Fruit fly (Drosophila melanogaster) whole organism, prepupa: Measurements from ENCODE around the gene cac.
A peak's percentile ranks its signal among the peaks of the same experiment; 100 is the strongest.

ENCODE experiments used
- CG10669 ChIP-seq: fragments of 200-800 bp; sonication (Bioruptor generic); optimal IDR thresholded peaks from 3 replicates; lab custom pipeline; 2018; ENCODE audit warnings: missing biosample characterization, mild to moderate bottlenecking, missing genetic modification characterization, moderate library complexity
- CG11294 ChIP-seq: fragments of 200-800 bp; sonication (Bioruptor generic); IDR thresholded peaks from 2 replicates; pipeline ENCODE4 v1.3.6; 2022; ENCODE audit warnings: missing biosample characterization, missing genetic modification characterization
- CG11762 ChIP-seq: fragments of 200-800 bp; sonication (Bioruptor generic); optimal IDR thresholded peaks from 3 replicates; lab custom pipeline; 2016; ENCODE audit warnings: missing biosample characterization, missing genetic modification characterization; ENCODE audit not compliant: insufficient read depth
- CG1621 ChIP-seq: fragments of 200-800 bp; sonication (Bioruptor generic); optimal IDR thresholded peaks from 3 replicates; lab custom pipeline; 2018; ENCODE audit warnings: missing biosample characterization, mild to moderate bottlenecking, missing genetic modification characterization
- CG3032 ChIP-seq: fragments of 200-800 bp; optimal IDR thresholded peaks from 2 replicates; lab custom pipeline; 2019; ENCODE audit warnings: missing biosample characterization, mild to moderate bottlenecking, missing genetic modification characterization, moderate library complexity
- CG31627 ChIP-seq: fragments of 200-800 bp; sonication (Bioruptor generic); optimal IDR thresholded peaks from 3 replicates; lab custom pipeline; 2016; ENCODE audit warnings: missing biosample characterization, missing genetic modification characterization
- CG3919 ChIP-seq: fragments of 200-800 bp; sonication (Bioruptor generic); optimal IDR thresholded peaks from 3 replicates; lab custom pipeline; 2016; ENCODE audit warnings: missing biosample characterization, missing genetic modification characterization
- CG4318 ChIP-seq: fragments of 200-800 bp; sonication (Bioruptor generic); optimal IDR thresholded peaks from 3 replicates; lab custom pipeline; 2017; ENCODE audit warnings: missing biosample characterization, mild to moderate bottlenecking, missing genetic modification characterization
- CG6163 ChIP-seq: fragments of 200-800 bp; sonication (Bioruptor generic); IDR thresholded peaks from 3 replicates; pipeline ENCODE4 v1.3.6; 2022; ENCODE audit warnings: missing biosample characterization, missing genetic modification characterization
- CG6808 ChIP-seq: fragments of 200-800 bp; sonication (Bioruptor generic); optimal IDR thresholded peaks from 3 replicates; lab custom pipeline; 2017; ENCODE audit warnings: missing biosample characterization, missing genetic modification characterization, mild to moderate bottlenecking, moderate library complexity, missing genetic modification reagents
- CG7368 ChIP-seq: fragments of 200-800 bp; sonication (Bioruptor generic); optimal IDR thresholded peaks from 3 replicates; lab custom pipeline; 2016; ENCODE audit warnings: missing biosample characterization, missing genetic modification characterization
- CG8119 ChIP-seq: fragments of 200-800 bp; sonication (Bioruptor generic); IDR thresholded peaks from 3 replicates; pipeline ENCODE4 v1.3.6; 2022; ENCODE audit warnings: missing biosample characterization, missing genetic modification characterization
- CG8319 ChIP-seq: fragments of 200-800 bp; sonication (Bioruptor generic); optimal IDR thresholded peaks from 3 replicates; lab custom pipeline; 2016; ENCODE audit warnings: missing biosample characterization, missing genetic modification characterization
- CG9139 ChIP-seq: fragments of 200-800 bp; sonication (Bioruptor generic); optimal IDR thresholded peaks from 3 replicates; lab custom pipeline; 2017; ENCODE audit warnings: missing biosample characterization, mild to moderate bottlenecking, missing genetic modification characterization
- Eip75B ChIP-seq: fragments of 200-800 bp; sonication (Bioruptor generic); optimal IDR thresholded peaks from 3 replicates; lab custom pipeline; 2016; ENCODE audit warnings: missing biosample characterization, missing genetic modification characterization
- Eip78C ChIP-seq: fragments of 200-800 bp; sonication (Bioruptor generic); peaks from one replicate; lab custom pipeline; 2016; ENCODE audit warnings: missing biosample characterization, missing genetic modification characterization
- Ets21C ChIP-seq: fragments of 200-800 bp; sonication (Bioruptor generic); optimal IDR thresholded peaks from 3 replicates; lab custom pipeline; 2016; ENCODE audit warnings: missing biosample characterization, missing genetic modification characterization
- Hr38 ChIP-seq: sonication (Bioruptor generic); optimal IDR thresholded peaks from 2 replicates; lab custom pipeline; 2016; ENCODE audit warnings: missing biosample characterization, missing genetic modification characterization
- Hr39 ChIP-seq: fragments of 200-800 bp; sonication (Bioruptor generic); optimal IDR thresholded peaks from 2 replicates; lab custom pipeline; 2016; ENCODE audit warnings: missing biosample characterization, missing genetic modification characterization
- Lpt ChIP-seq: fragments of 200-800 bp; sonication (Bioruptor generic); optimal IDR thresholded peaks from 3 replicates; lab custom pipeline; 2016; ENCODE audit warnings: missing biosample characterization, missing genetic modification characterization
- Sox14 ChIP-seq: fragments of 200-800 bp; sonication (Bioruptor generic); optimal IDR thresholded peaks from 3 replicates; lab custom pipeline; 2016; ENCODE audit warnings: missing biosample characterization, missing genetic modification characterization
- cyc ChIP-seq: fragments of 200-800 bp; sonication (Bioruptor generic); optimal IDR thresholded peaks from 3 replicates; lab custom pipeline; 2016; ENCODE audit warnings: missing biosample characterization, missing genetic modification characterization
- dac ChIP-seq: fragments of 200-800 bp; sonication (Bioruptor generic); optimal IDR thresholded peaks from 2 replicates; lab custom pipeline; 2017; ENCODE audit warnings: missing biosample characterization, mild to moderate bottlenecking, missing genetic modification characterization
- dsx ChIP-seq: fragments of 200-800 bp; optimal IDR thresholded peaks from 3 replicates; lab custom pipeline; 2019; ENCODE audit warnings: missing biosample characterization, mild to moderate bottlenecking, missing genetic modification characterization, moderate library complexity; ENCODE audit not compliant: poor library complexity, severe bottlenecking
- esn ChIP-seq: fragments of 200-800 bp; sonication (Bioruptor generic); optimal IDR thresholded peaks from 2 replicates; lab custom pipeline; 2016; ENCODE audit warnings: missing biosample characterization, mild to moderate bottlenecking, missing genetic modification characterization, moderate library complexity
- fd85E ChIP-seq: fragments of 200-800 bp; sonication (Bioruptor generic); optimal IDR thresholded peaks from 3 replicates; lab custom pipeline; 2016; ENCODE audit warnings: missing biosample characterization, missing genetic modification characterization
- fkh ChIP-seq: fragments of 200-800 bp; sonication (Bioruptor generic); optimal IDR thresholded peaks from 3 replicates; lab custom pipeline; 2017; ENCODE audit warnings: missing biosample characterization, mild to moderate bottlenecking, missing genetic modification characterization, moderate library complexity
- net ChIP-seq: fragments of 200-800 bp; sonication (Bioruptor generic); optimal IDR thresholded peaks from 3 replicates; lab custom pipeline; 2016; ENCODE audit warnings: missing biosample characterization, missing genetic modification characterization
- salr ChIP-seq, 2 experiments: fragments of 200-800 bp; sonication (Bioruptor generic); optimal IDR thresholded peaks; 3 replicates each; lab custom pipeline; 2016 to 2018; ENCODE audit warnings: missing biosample characterization in 2 of 2, missing genetic modification characterization in 2 of 2, mild to moderate bottlenecking in 1 of 2
- spab ChIP-seq: fragments of 200-800 bp; sonication (Bioruptor generic); optimal IDR thresholded peaks from 2 replicates; lab custom pipeline; 2017; ENCODE audit warnings: missing biosample characterization, mild to moderate bottlenecking, missing genetic modification characterization, missing genetic modification reagents
- svp ChIP-seq: fragments of 200-800 bp; sonication (Bioruptor generic); peaks from one replicate; lab custom pipeline; 2016; ENCODE audit warnings: missing biosample characterization, missing genetic modification characterization

cac gene

DNA sequence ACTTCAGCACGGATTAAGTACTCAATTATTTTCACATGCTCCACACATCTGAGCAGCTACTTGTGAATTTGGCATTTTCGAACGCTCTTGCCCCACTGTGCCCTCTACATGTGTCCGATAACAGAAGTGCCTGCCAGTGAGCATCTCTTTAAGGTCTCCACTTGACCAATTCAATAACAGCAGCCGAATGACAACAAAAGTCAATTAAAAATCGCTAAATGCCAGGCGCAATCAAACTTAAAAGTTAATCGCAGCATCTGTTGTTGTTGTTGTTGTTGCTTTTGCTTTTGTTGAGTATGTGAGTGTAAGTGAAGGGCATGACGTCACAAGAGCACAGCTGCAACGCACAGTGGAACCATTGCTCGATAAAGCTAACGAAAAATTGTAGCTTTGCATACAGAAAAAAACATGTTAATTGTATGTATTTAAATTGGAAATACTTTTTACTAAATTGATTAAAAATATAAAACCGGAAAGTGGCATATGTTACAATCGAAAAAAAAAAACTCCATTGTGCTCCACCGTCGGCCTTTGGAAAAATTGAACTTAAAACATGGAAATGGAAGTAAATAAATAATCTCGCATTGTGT lies 30.0 kb upstream of the cac start (continued):
- TF ChIP-seq CG11762 (GFP tag; lab: Kevin White, UChicago): peak; percentile 1
- TF ChIP-seq Eip78C (GFP tag; lab: Kevin White, UChicago): peak; percentile 89
- no peak for TF ChIP-seq dac (GFP tag; lab: Kevin White, UChicago)
- peak; percentile 69 for TF ChIP-seq cyc (GFP tag; lab: Kevin White, UChicago)
- peak; percentile 44; the same call in 1 of the 3 replicates for TF ChIP-seq CG8119 (GFP tag; lab: Robert Waterston, UW)
- peak; percentile 91 for TF ChIP-seq svp (GFP tag; lab: Kevin White, UChicago)
- TF ChIP-seq Sox14 (GFP tag; lab: Kevin White, UChicago): peak; percentile 68
- TF ChIP-seq CG10669 (GFP tag; lab: Kevin White, UChicago): peak; percentile 61
- TF ChIP-seq CG6808: peak; percentile 54

DNA sequence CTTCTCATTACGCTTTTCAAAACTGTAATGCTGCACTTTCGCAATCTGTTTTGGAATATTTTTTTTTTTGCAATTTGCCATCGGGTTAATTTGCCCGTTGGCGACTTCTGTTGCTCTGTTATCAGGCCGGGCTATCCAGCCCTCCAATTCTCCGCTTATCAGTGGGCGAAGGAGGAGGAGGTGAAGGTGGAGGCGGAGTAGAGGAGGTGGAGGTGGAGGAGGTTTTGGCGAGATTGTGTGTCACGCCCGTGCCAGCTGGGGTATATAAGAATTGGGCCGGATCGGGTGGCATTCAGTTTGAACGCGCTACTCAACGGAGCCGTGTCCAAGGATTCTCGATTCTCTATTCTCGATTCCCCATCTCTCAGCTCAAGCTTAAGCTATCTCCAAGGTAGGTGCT lies 29.2 kb upstream of the cac start:
- TF ChIP-seq svp (GFP tag; lab: Kevin White, UChicago): peak; percentile 98
- no peak for TF ChIP-seq net (GFP tag; lab: Kevin White, UChicago)

DNA sequence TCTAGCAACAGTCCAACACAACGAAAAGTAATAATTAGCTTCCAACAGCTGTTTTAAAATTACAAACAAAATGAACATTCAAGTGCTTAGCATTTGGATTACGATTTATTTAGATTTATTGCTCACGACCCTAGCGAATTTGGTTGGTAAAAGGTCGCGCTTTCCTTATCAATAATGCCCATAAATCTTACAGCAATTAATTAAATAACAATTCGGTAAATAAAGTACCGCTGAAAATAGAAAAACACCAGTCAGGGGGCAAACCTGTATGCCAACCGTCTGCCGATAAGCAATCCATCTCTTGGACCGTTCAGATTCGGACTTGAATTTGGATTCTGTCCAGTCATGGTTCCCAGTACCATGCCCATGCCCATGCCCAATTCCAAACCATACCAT lies 28.2 kb upstream of the cac start:
- TF ChIP-seq svp (GFP tag; lab: Kevin White, UChicago) (peak; percentile 83), cyc (GFP tag; lab: Kevin White, UChicago) (no peak), Lpt (GFP tag; lab: Kevin White, UChicago) (no peak), Eip75B (GFP tag; lab: Kevin White, UChicago) (no peak), Eip78C (GFP tag; lab: Kevin White, UChicago) (no peak)

DNA sequence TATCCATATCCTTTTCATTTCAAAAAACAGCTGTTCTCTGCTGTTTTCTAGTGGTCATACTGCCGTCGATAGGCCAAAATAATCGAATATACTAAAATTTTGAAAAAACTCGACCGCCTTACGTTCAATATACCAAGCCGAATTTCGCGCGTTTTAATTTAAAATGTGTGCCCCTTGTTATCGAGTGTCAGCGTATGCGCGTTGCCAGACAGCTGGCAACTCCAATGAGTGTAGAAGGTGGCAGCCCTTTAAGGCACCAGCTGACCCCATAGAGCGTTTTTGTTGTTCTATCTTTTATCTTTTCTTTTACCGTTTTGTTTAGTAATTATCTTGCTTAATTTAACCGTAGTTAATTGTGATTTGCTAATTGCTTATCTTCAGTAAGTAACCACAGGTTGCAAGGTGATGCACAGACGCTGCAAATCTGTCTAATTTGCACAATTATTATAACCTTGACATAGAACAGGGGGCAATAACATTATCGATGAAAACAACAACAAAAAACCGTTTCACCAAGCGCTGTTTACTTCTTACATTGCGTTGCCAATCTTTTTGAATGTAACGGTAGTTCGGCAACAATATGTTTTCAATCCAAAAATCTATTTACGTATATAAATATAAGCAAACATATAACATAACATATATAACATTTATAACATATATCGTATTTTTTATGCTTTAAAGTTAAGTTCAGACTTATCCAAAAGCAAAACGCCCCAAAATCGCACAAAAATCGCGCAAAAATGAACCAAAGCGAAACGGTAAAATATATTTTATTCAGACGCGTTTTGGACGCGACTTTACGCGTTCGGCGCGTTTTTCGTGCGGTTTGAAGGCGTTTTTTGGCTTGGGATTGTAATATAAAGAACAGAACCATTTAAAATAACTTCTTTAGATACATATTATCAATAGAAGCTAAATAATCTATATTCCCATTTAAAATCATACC lies 27.5 kb upstream of the cac start, which contains the start of the genes CG1492 and regucalcin:
TSS of gene CG1492 (minus strand) at position 63 of the 949 bp plus-strand sequence.
TSS of gene regucalcin (plus strand) at position 229 of the 949 bp plus-strand sequence.
- no peak for TF ChIP-seq Hr38 (GFP tag; lab: Kevin White, UChicago)
- TF ChIP-seq spab (GFP tag; lab: Kevin White, UChicago): no peak
- TF ChIP-seq CG11294 (GFP tag; lab: Robert Waterston, UW): no peak
- no peak for TF ChIP-seq net (GFP tag; lab: Kevin White, UChicago)
- no peak for TF ChIP-seq salr (GFP tag; optimal IDR thresholded peaks at IDR 0.05; lab: Kevin White, UChicago)
- no peak for TF ChIP-seq CG8319 (GFP tag; lab: Kevin White, UChicago)
- TF ChIP-seq fkh (GFP tag; lab: Kevin White, UChicago): peak; percentile 66
- no peak for TF ChIP-seq CG7368 (GFP tag; lab: Kevin White, UChicago)
- TF ChIP-seq CG10669 (GFP tag; lab: Kevin White, UChicago): no peak
- no peak for TF ChIP-seq Hr39 (GFP tag; lab: Kevin White, UChicago)
- no peak for TF ChIP-seq CG4318
- no peak for TF ChIP-seq CG3032 (tag; lab: Kevin White, UChicago)
- peak; percentile 6 for TF ChIP-seq Eip78C (GFP tag; lab: Kevin White, UChicago)
- no peak for TF ChIP-seq CG31627
- no peak for TF ChIP-seq CG9139 (GFP tag; lab: Kevin White, UChicago)
- no peak for TF ChIP-seq fd85E
- no peak for TF ChIP-seq Ets21C (GFP tag; lab: Kevin White, UChicago)
- TF ChIP-seq CG1621 (tag; lab: Kevin White, UChicago): no peak
- TF ChIP-seq CG6163 (GFP tag; lab: Robert Waterston, UW): no peak
- peak; percentile 31 for TF ChIP-seq dsx (GFP tag; lab: Kevin White, UChicago)
- TF ChIP-seq esn (GFP tag; lab: Kevin White, UChicago): no peak
- peak; percentile 95 for TF ChIP-seq svp (GFP tag; lab: Kevin White, UChicago)
- no peak for TF ChIP-seq CG3919 (GFP tag; lab: Kevin White, UChicago)
